Fruit fly (Drosophila melanogaster): Measurements from ENCODE around the gene CG31908.

The CG31908 gene

dm6 chr2L:7043039-7043905, 16.1 kb upstream of the CG31908 start:
- TF ChIP-seq CG15710 (tag; optimal IDR thresholded peaks at IDR 0.05) (peak; percentile 19), Ets98B (GFP tag; IDR thresholded peaks at IDR 0.05) (peak; percentile 38; the same call in 1 of the 2 replicates), D1 (tag; optimal IDR thresholded peaks at IDR 0.05) (no peak), EcR (GFP tag; optimal IDR thresholded peaks at IDR 0.05) (no peak), CG4496 (GFP tag; IDR thresholded peaks at IDR 0.05) (peak; percentile 32; the same call in 1 of the 3 replicates), CG9948 (tag; optimal IDR thresholded peaks at IDR 0.05) (peak; percentile 20), CG8159 (tag; optimal IDR thresholded peaks at IDR 0.05) (peak; percentile 52), CG10348 (GFP tag; IDR thresholded peaks at IDR 0.05) (no peak), Pif1B (GFP tag; optimal IDR thresholded peaks at IDR 0.05) (peak; percentile 26), CG12605 (GFP tag; IDR thresholded peaks at IDR 0.05) (no peak), CG32121 (GFP tag; IDR thresholded peaks at IDR 0.05) (no peak), Pif1A (GFP tag; optimal IDR thresholded peaks at IDR 0.05) (peak; percentile 57), CG13204 (GFP tag; optimal IDR thresholded peaks at IDR 0.05) (no peak), CG17806 (tag; optimal IDR thresholded peaks at IDR 0.05) (no peak), gl (tag; optimal IDR thresholded peaks at IDR 0.05) (no peak), CG34367 (tag; optimal IDR thresholded peaks at IDR 0.05) (no peak), CG8301 (tag; optimal IDR thresholded peaks at IDR 0.05) (peak; percentile 72), rn (GFP tag; IDR thresholded peaks at IDR 0.05) (no peak), CG14655 (GFP tag; optimal IDR thresholded peaks at IDR 0.05) (peak; percentile 69), Snoo (tag; optimal IDR thresholded peaks at IDR 0.05) (peak; percentile 30), fd96Ca (GFP tag; IDR thresholded peaks at IDR 0.05) (peak; percentile 34; the same call in 2 of the 3 replicates)

DNA sequence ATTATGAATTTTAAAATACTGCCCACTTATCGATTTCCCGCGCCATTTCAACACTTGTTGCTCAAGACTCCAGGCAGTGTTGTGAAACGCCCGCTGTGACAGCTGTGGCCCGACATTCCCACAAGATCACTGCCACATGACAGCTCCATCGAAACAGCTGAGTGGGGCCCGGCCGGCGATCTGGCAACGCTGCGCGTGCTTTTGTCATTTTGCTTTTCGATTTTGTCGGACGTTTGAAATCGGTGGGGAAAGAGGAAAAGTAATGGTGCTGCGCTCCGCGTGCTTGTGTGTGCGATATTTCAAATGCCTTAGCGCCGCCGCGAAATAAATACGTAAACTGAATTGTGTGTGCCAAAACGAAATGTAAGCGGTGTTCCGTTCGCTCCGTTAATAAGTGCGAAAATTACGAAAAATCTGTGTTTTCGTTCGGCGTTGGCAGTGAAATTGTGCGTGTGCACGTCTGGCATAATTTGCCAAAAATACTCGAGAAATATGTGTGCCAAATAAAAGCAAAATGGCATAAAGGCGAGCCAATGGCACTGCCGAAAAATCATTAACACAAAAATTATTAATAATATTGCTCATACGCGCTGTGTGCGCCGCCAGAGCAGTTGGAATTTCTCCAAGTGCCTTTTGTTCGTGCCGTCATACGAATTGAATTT, 15.1 kb upstream of the CG31908 start:
- TF ChIP-seq CG10348 (GFP tag; IDR thresholded peaks at IDR 0.05), result no peak
- TF ChIP-seq CG34367 (tag; optimal IDR thresholded peaks at IDR 0.05), result no peak
- peak; percentile 40; the same call in 1 of the 2 replicates for TF ChIP-seq rn (GFP tag; IDR thresholded peaks at IDR 0.05)
- peak; percentile 65 for TF ChIP-seq CG8301 (tag; optimal IDR thresholded peaks at IDR 0.05)
- TF ChIP-seq fd96Ca (GFP tag; IDR thresholded peaks at IDR 0.05), result peak; percentile 70
- TF ChIP-seq CG9948 (tag; optimal IDR thresholded peaks at IDR 0.05), result peak; percentile 29
- TF ChIP-seq CG4496 (GFP tag; IDR thresholded peaks at IDR 0.05), result peak; percentile 66
- peak; percentile 63 for TF ChIP-seq Pif1A (GFP tag; optimal IDR thresholded peaks at IDR 0.05)
- no peak for TF ChIP-seq CG13204 (GFP tag; optimal IDR thresholded peaks at IDR 0.05)
- peak; percentile 15 for TF ChIP-seq CG8159 (tag; optimal IDR thresholded peaks at IDR 0.05)
- peak; percentile 81 for TF ChIP-seq CG32121 (GFP tag; IDR thresholded peaks at IDR 0.05)
- TF ChIP-seq D1 (tag; optimal IDR thresholded peaks at IDR 0.05), result peak; percentile 30
- TF ChIP-seq EcR (GFP tag; optimal IDR thresholded peaks at IDR 0.05), result no peak
- TF ChIP-seq CG15710 (tag; optimal IDR thresholded peaks at IDR 0.05), result peak; percentile 17
- peak; percentile 18 for TF ChIP-seq CG17806 (tag; optimal IDR thresholded peaks at IDR 0.05)
- TF ChIP-seq CG12605 (GFP tag; IDR thresholded peaks at IDR 0.05), result peak; percentile 75; the same call in 1 of the 2 replicates
- peak; percentile 9 for TF ChIP-seq Snoo (tag; optimal IDR thresholded peaks at IDR 0.05)
- TF ChIP-seq CG14655 (GFP tag; optimal IDR thresholded peaks at IDR 0.05), result peak; percentile 75
- TF ChIP-seq Pif1B (GFP tag; optimal IDR thresholded peaks at IDR 0.05), result peak; percentile 62
- peak; percentile 46 for TF ChIP-seq Ets98B (GFP tag; IDR thresholded peaks at IDR 0.05)

- TF ChIP-seq rn (GFP tag; IDR thresholded peaks at IDR 0.05) (peak; percentile 30; the same call in 1 of the 2 replicates), CG15710 (tag; optimal IDR thresholded peaks at IDR 0.05) (peak; percentile 5), CG4496 (GFP tag; IDR thresholded peaks at IDR 0.05) (peak; percentile 78), D1 (tag; optimal IDR thresholded peaks at IDR 0.05) (no peak), Ets98B (GFP tag; IDR thresholded peaks at IDR 0.05) (peak; percentile 67), EcR (GFP tag; optimal IDR thresholded peaks at IDR 0.05) (no peak), fd96Ca (GFP tag; IDR thresholded peaks at IDR 0.05) (peak; percentile 60; the same call in 1 of the 3 replicates), CG14655 (GFP tag; optimal IDR thresholded peaks at IDR 0.05) (peak; percentile 67), gl (tag; optimal IDR thresholded peaks at IDR 0.05) (no peak), CG34367 (tag; optimal IDR thresholded peaks at IDR 0.05) (no peak), CG32121 (GFP tag; IDR thresholded peaks at IDR 0.05) (peak; percentile 77), Pif1B (GFP tag; optimal IDR thresholded peaks at IDR 0.05) (peak; percentile 17), CG17806 (tag; optimal IDR thresholded peaks at IDR 0.05) (peak; percentile 33), CG12605 (GFP tag; IDR thresholded peaks at IDR 0.05) (no peak), CG8301 (tag; optimal IDR thresholded peaks at IDR 0.05) (peak; percentile 58), CG9948 (tag; optimal IDR thresholded peaks at IDR 0.05) (peak; percentile 49), Pif1A (GFP tag; optimal IDR thresholded peaks at IDR 0.05) (peak; percentile 71), CG13204 (GFP tag; optimal IDR thresholded peaks at IDR 0.05) (no peak), CG10348 (GFP tag; IDR thresholded peaks at IDR 0.05) (no peak), CG8159 (tag; optimal IDR thresholded peaks at IDR 0.05) (peak; percentile 39), Snoo (tag; optimal IDR thresholded peaks at IDR 0.05) (peak; percentile 66)
These were observed 12.1 kb upstream of the CG31908 start for dm6 chr2L:7039342-7039684.

DNA sequence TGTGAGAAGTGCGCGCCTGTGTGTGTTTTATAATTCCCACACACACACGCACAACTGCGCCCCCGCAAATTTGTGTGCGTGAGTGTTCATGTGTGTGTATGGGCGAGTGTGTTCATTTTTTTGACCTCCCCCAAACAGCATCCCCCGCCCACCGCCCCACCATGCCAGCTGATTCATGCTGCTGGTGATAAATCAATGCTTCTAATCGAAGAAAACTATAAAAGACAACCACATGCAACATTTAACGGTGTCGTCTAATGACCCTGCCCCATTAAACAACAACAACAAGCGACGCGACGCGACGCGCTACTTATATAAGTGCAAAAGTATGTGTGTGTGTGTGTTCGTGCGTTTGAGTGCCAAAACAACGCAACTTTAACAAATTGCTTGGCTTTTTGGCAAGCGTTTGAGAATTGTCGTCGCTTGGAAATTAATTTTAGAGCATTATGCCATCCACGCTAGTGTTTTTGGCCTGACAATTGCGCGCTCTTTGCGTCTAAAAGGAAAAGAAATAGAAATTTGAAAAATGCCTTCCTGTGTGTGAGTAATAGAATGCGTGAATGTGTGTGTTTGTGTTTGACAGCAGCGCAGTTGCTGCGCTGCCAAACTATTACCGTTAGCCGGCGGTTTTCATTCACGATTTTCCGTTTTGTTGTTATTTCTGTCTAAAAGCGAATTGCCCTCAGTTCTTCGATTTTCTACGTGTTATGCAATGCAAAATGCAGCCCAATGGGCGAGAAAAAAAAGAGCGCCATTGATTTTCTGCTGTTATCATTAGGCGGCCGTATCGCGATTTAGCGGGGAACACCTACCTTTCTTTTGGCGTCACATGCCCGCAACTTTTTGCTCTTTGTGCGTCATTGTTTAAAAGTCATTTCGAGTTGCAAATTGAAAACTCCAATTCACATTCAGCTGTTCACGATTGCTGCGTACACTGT, 11.5 kb upstream of the CG31908 start:
- TF ChIP-seq EcR (GFP tag; optimal IDR thresholded peaks at IDR 0.05), result peak; percentile 77
- TF ChIP-seq CG34367 (tag; optimal IDR thresholded peaks at IDR 0.05), result no peak

Measured in whole organism, pupa.